Worm (Caenorhabditis elegans) whole organism, L4 larva: Measurements from ENCODE around the gene F59B2.14.

Experiments used
- F49E8.2 ChIP-seq: sonication (generic microtip); optimal IDR thresholded peaks from 2 replicates; lab custom pipeline; 2016; ENCODE audit warnings: missing compliant biosample characterization, mild to moderate bottlenecking, missing genetic modification characterization, borderline replicate concordance
- T20F7.1 ChIP-seq: fragments of 200-800 bp; sonication (Bioruptor generic); optimal IDR thresholded peaks from 2 replicates; lab custom pipeline; 2018; ENCODE audit warnings: mild to moderate bottlenecking, missing genetic modification characterization, missing compliant biosample characterization
- T26A8.4 ChIP-seq: fragments of 200-800 bp; sonication (Bioruptor generic); IDR thresholded peaks from 2 replicates; pipeline ENCODE4 v1.3.6; 2022; ENCODE audit warnings: missing genetic modification characterization, missing compliant biosample characterization
- Y48G9A.11 ChIP-seq: fragments of 200-800 bp; sonication (Bioruptor generic); IDR thresholded peaks from 2 replicates; pipeline ENCODE4 v1.3.6; 2022; ENCODE audit warnings: missing genetic modification reagents, missing genetic modification characterization, missing compliant biosample characterization
- ZK337.2 ChIP-seq: fragments of 200-800 bp; sonication (Bioruptor generic); IDR thresholded peaks from 2 replicates; pipeline ENCODE4 v1.3.6; 2022; ENCODE audit warnings: missing genetic modification reagents, missing genetic modification characterization, missing compliant biosample characterization
- aha-1 ChIP-seq: fragments of 150-350 bp; peaks from one replicate; lab custom pipeline; 2014; ENCODE audit warnings: missing biosample characterization, missing genetic modification characterization
- ama-1 ChIP-seq: fragments of 150-350 bp; optimal IDR thresholded peaks from 2 replicates; lab custom pipeline; 2014; ENCODE audit warnings: inconsistent platforms, mixed read lengths
- ceh-44 ChIP-seq: fragments of 200-800 bp; sonication (Bioruptor generic); IDR thresholded peaks from 2 replicates; pipeline ENCODE4 v1.3.6; 2022; ENCODE audit warnings: missing genetic modification reagents, missing genetic modification characterization, missing compliant biosample characterization
- ceh-62 ChIP-seq: sonication (generic microtip); optimal IDR thresholded peaks from 2 replicates; lab custom pipeline; 2017; ENCODE audit warnings: missing biosample characterization, missing genetic modification characterization
- dmd-6 ChIP-seq: fragments of 200-800 bp; sonication (Bioruptor generic); IDR thresholded peaks from 2 replicates; pipeline ENCODE4 v1.3.6; 2022; ENCODE audit warnings: missing genetic modification reagents, missing genetic modification characterization, missing compliant biosample characterization
- duxl-1 ChIP-seq: sonication (generic microtip); optimal IDR thresholded peaks from 2 replicates; lab custom pipeline; 2016; ENCODE audit warnings: mild to moderate bottlenecking, missing genetic modification characterization, moderate library complexity, missing compliant biosample characterization; ENCODE audit not compliant: poor library complexity
- dve-1 ChIP-seq: sonication (generic microtip); optimal IDR thresholded peaks from 2 replicates; lab custom pipeline; 2017; ENCODE audit warnings: antibody characterized with exemption, mild to moderate bottlenecking, missing genetic modification characterization, missing compliant biosample characterization; ENCODE audit not compliant: insufficient read depth
- egl-43 ChIP-seq: fragments of 200-800 bp; sonication (Bioruptor generic); IDR thresholded peaks from 2 replicates; pipeline ENCODE4 v1.3.6; 2022; ENCODE audit warnings: missing genetic modification reagents, missing genetic modification characterization, missing compliant biosample characterization
- fkh-10 ChIP-seq: fragments of 150-350 bp; optimal IDR thresholded peaks from 2 replicates; lab custom pipeline; 2014; ENCODE audit warnings: missing biosample characterization, missing genetic modification reagents, missing genetic modification characterization
- fos-1 ChIP-seq: fragments of 150-350 bp; optimal IDR thresholded peaks from 2 replicates; lab custom pipeline; 2014; ENCODE audit warnings: missing biosample characterization, missing genetic modification characterization
- hlh-11 ChIP-seq: fragments of 200-800 bp; sonication (Bioruptor generic); optimal IDR thresholded peaks from 2 replicates; lab custom pipeline; 2018; ENCODE audit warnings: mild to moderate bottlenecking, missing genetic modification characterization, missing compliant biosample characterization
- hmg-1.1 ChIP-seq: fragments of 200-800 bp; sonication (Bioruptor generic); IDR thresholded peaks from 2 replicates; pipeline ENCODE4 v1.3.6; 2022; ENCODE audit warnings: missing genetic modification reagents, missing genetic modification characterization, missing compliant biosample characterization
- lim-7 ChIP-seq: fragments of 200-800 bp; sonication (Bioruptor generic); IDR thresholded peaks from 2 replicates; pipeline ENCODE4 v1.3.6; 2022; ENCODE audit warnings: missing genetic modification characterization, missing compliant biosample characterization
- lin-1 ChIP-seq: fragments of 200-800 bp; sonication (Bioruptor generic); IDR thresholded peaks from 2 replicates; pipeline ENCODE4 v1.3.6; 2022; ENCODE audit warnings: missing genetic modification reagents, missing genetic modification characterization, missing compliant biosample characterization
- lin-15B ChIP-seq: fragments of 150-350 bp; sonication (generic microtip); optimal IDR thresholded peaks from 3 replicates; lab custom pipeline; 2014; ENCODE audit warnings: missing biosample characterization, missing genetic modification characterization
- lir-3 ChIP-seq: sonication (generic microtip); optimal IDR thresholded peaks from 2 replicates; lab custom pipeline; 2016; ENCODE audit warnings: mild to moderate bottlenecking, missing genetic modification characterization, missing compliant biosample characterization
- madf-5 ChIP-seq, 2 experiments: fragments of 200-800 bp; sonication (Bioruptor generic); IDR thresholded peaks; 2 replicates each; pipeline ENCODE4 v1.3.6; 2022; ENCODE audit warnings: missing compliant biosample characterization in 2 of 2, missing genetic modification characterization in 2 of 2
- mdt-29 ChIP-seq: fragments of 200-800 bp; sonication (Bioruptor generic); IDR thresholded peaks from 2 replicates; pipeline ENCODE4 v1.3.6; 2022; ENCODE audit warnings: missing genetic modification reagents, missing genetic modification characterization, missing compliant biosample characterization
- mes-2 ChIP-seq: sonication (generic microtip); optimal IDR thresholded peaks from 2 replicates; lab custom pipeline; 2016; ENCODE audit warnings: missing genotype, mild to moderate bottlenecking, missing genetic modification characterization, missing compliant biosample characterization; ENCODE audit not compliant: poor library complexity, severe bottlenecking
- mxl-3 ChIP-seq: fragments of 200-800 bp; sonication (Bioruptor generic); optimal IDR thresholded peaks from 2 replicates; lab custom pipeline; 2018; ENCODE audit warnings: mild to moderate bottlenecking, missing genetic modification characterization, missing compliant biosample characterization
- nhr-102 ChIP-seq: sonication (generic microtip); optimal IDR thresholded peaks from 2 replicates; lab custom pipeline; 2016; ENCODE audit warnings: mild to moderate bottlenecking, missing genetic modification characterization, moderate library complexity, missing compliant biosample characterization
- nhr-25 ChIP-seq: sonication (generic microtip); optimal IDR thresholded peaks from 2 replicates; lab custom pipeline; 2017; ENCODE audit warnings: missing genetic modification characterization, mild to moderate bottlenecking, missing compliant biosample characterization, antibody characterized with exemption, moderate library complexity, borderline replicate concordance; ENCODE audit not compliant: insufficient read depth
- nhr-28 ChIP-seq: fragments of 150-350 bp; optimal IDR thresholded peaks from 2 replicates; lab custom pipeline; 2014; ENCODE audit warnings: missing biosample characterization, missing genetic modification characterization
- nhr-41 ChIP-seq: fragments of 200-800 bp; sonication (Bioruptor generic); IDR thresholded peaks from 2 replicates; pipeline ENCODE4 v1.3.6; 2022; ENCODE audit warnings: missing genetic modification reagents, missing genetic modification characterization, missing compliant biosample characterization
- nhr-42 ChIP-seq: fragments of 200-800 bp; sonication (Bioruptor generic); IDR thresholded peaks from 2 replicates; pipeline ENCODE4 v1.3.6; 2022; ENCODE audit warnings: missing genetic modification characterization, missing compliant biosample characterization
- nhr-48 ChIP-seq: sonication (generic microtip); optimal IDR thresholded peaks from 2 replicates; lab custom pipeline; 2016; ENCODE audit warnings: mild to moderate bottlenecking, missing genetic modification characterization, missing compliant biosample characterization
- rbr-2 ChIP-seq: sonication (generic microtip); optimal IDR thresholded peaks from 2 replicates; lab custom pipeline; 2016; ENCODE audit warnings: missing genotype, missing genetic modification characterization, missing compliant biosample characterization
- saeg-2 ChIP-seq: fragments of 200-800 bp; sonication (Bioruptor generic); IDR thresholded peaks from 2 replicates; pipeline ENCODE4 v1.3.6; 2022; ENCODE audit warnings: missing genetic modification reagents, missing genetic modification characterization, missing compliant biosample characterization
- sdz-12 ChIP-seq: fragments of 200-800 bp; sonication (Bioruptor generic); optimal IDR thresholded peaks from 2 replicates; lab custom pipeline; 2018; ENCODE audit warnings: mild to moderate bottlenecking, missing genetic modification characterization, missing compliant biosample characterization
- spr-1 ChIP-seq: sonication (generic microtip); optimal IDR thresholded peaks from 2 replicates; lab custom pipeline; 2016; ENCODE audit warnings: mild to moderate bottlenecking, missing genetic modification characterization, missing compliant biosample characterization
- spr-3 ChIP-seq: fragments of 200-800 bp; sonication (Bioruptor generic); optimal IDR thresholded peaks from 2 replicates; lab custom pipeline; 2018; ENCODE audit warnings: mild to moderate bottlenecking, missing genetic modification characterization, missing compliant biosample characterization
- tag-97 ChIP-seq: fragments of 200-800 bp; sonication (Bioruptor generic); IDR thresholded peaks from 2 replicates; pipeline ENCODE4 v1.3.6; 2022; ENCODE audit warnings: missing genetic modification characterization, missing compliant biosample characterization
- unc-62 ChIP-seq, 3 experiments: fragments of 150-350 bp in 1 of 3; sonication (generic microtip); optimal IDR thresholded peaks in 2 of 3; peaks in 1 of 3; 1 replicate in 1 of 3; 2 replicates in 2 of 3; lab custom pipeline; 2014 to 2017; ENCODE audit warnings: missing biosample characterization in 3 of 3, missing genetic modification characterization in 3 of 3, missing genetic modification reagents in 3 of 3, missing genotype in 1 of 3
- zag-1 ChIP-seq: fragments of 150-350 bp; optimal IDR thresholded peaks from 2 replicates; lab custom pipeline; 2014; ENCODE audit warnings: missing biosample characterization, missing genetic modification characterization
- zfp-2 ChIP-seq: sonication (generic microtip); optimal IDR thresholded peaks from 2 replicates; lab custom pipeline; 2016; ENCODE audit warnings: mild to moderate bottlenecking, missing genetic modification characterization, missing compliant biosample characterization
- ztf-7 ChIP-seq: fragments of 150-350 bp; optimal IDR thresholded peaks from 2 replicates; lab custom pipeline; 2014; ENCODE audit warnings: missing biosample characterization, missing genetic modification characterization

Gene F59B2.14

ce11 chrIII:9023601-9024000 is 1.2 kb upstream of the F59B2.14 start:
- TF ChIP-seq zfp-2 (no peak), unc-62 (GFP tag; optimal IDR thresholded peaks at IDR 0.05 in 1 of 2; lab: Kevin White, UChicago) (peak in 1 of 2 experiments; percentile 92), unc-62 (tag; optimal IDR thresholded peaks at IDR 0.05; lab: Kevin White, UChicago) (no peak), dmd-6 (GFP tag; lab: Robert Waterston, UW) (no peak), lin-1 (GFP tag; lab: Robert Waterston, UW) (no peak), fkh-10 (GFP tag; lab: Kevin White, UChicago) (no peak), nhr-41 (GFP tag; lab: Robert Waterston, UW) (no peak), lim-7 (GFP tag; lab: Robert Waterston, UW) (no peak)

- no peak for TF ChIP-seq T20F7.1
- peak in 1 of 2 experiments; percentile 90 for TF ChIP-seq unc-62 (GFP tag; optimal IDR thresholded peaks at IDR 0.05 in 1 of 2; lab: Kevin White, UChicago)
- no peak for TF ChIP-seq unc-62 (tag; optimal IDR thresholded peaks at IDR 0.05; lab: Kevin White, UChicago)
Observed at ce11 chrIII:9017181-9017651, 5.2 kb downstream of the F59B2.14 start, which contains the start of gene F59B2.12. Gene F59B2.12 (plus strand): TSS chrIII:9017601.

- TF ChIP-seq nhr-48 (no peak), T26A8.4 (GFP tag; lab: Robert Waterston, UW) (no peak), dve-1 (tag; lab: Kevin White, UChicago) (no peak), nhr-42 (GFP tag; lab: Robert Waterston, UW) (no peak), fkh-10 (GFP tag; lab: Kevin White, UChicago) (no peak)
Observed at ce11 chrIII:9012309-9012708, 10.1 kb downstream of the F59B2.14 start, which contains the start of gene F59B2.9. Gene F59B2.9 (minus strand): TSS chrIII:9012409.

- TF ChIP-seq spr-1 (tag; lab: Kevin White, UChicago) (no peak), aha-1 (tag; lab: Kevin White, UChicago) (peak; percentile 6), mes-2 (tag; lab: Kevin White, UChicago) (peak; percentile 29)
Observed at ce11 chrIII:9010047-9010446, 12.4 kb downstream of the F59B2.14 start, which contains the start of gene F59B2.8. Gene F59B2.8 (minus strand): TSS chrIII:9010197.

ce11 chrIII:9007183-9007582 is 15.3 kb downstream of the F59B2.14 start:
- no peak for TF ChIP-seq ceh-62 (tag; lab: Kevin White, UChicago)
- no peak for TF ChIP-seq zag-1 (tag; lab: Kevin White, UChicago)
- TF ChIP-seq zfp-2 = no peak
- TF ChIP-seq ztf-7 (tag; lab: Kevin White, UChicago) = no peak
- no peak for TF ChIP-seq ceh-44 (GFP tag; lab: Robert Waterston, UW)
- no peak for TF ChIP-seq fos-1 (tag; lab: Kevin White, UChicago)
- no peak for TF ChIP-seq fkh-10 (GFP tag; lab: Kevin White, UChicago)
- TF ChIP-seq lir-3 (tag; lab: Kevin White, UChicago) = no peak
- TF ChIP-seq egl-43 = no peak
- TF ChIP-seq tag-97 (GFP tag; lab: Robert Waterston, UW) = no peak
- no peak for TF ChIP-seq lin-15B (tag; lab: Kevin White, UChicago)
- peak; percentile 4 for TF ChIP-seq rbr-2 (tag; lab: Kevin White, UChicago)
- peak; percentile 27 for TF ChIP-seq mxl-3 (GFP tag; lab: Kevin White, UChicago)
- no peak for TF ChIP-seq hmg-1.1
- TF ChIP-seq madf-5 (GFP tag; IDR thresholded peaks at IDR 0.05; lab: Robert Waterston, UW) = no peak
- TF ChIP-seq duxl-1 (tag; lab: Kevin White, UChicago) = no peak
- TF ChIP-seq sdz-12 = no peak
- no peak for TF ChIP-seq spr-1 (tag; lab: Kevin White, UChicago)
- TF ChIP-seq saeg-2 = no peak
- no peak for TF ChIP-seq lin-1 (GFP tag; lab: Robert Waterston, UW)
- TF ChIP-seq Y48G9A.11 (GFP tag; lab: Robert Waterston, UW) = no peak
- no peak for TF ChIP-seq nhr-48
- TF ChIP-seq spr-3 (GFP tag; lab: Kevin White, UChicago) = no peak
- TF ChIP-seq F49E8.2 = no peak
- TF ChIP-seq hlh-11 (tag; lab: Kevin White, UChicago) = peak; percentile 83
- TF ChIP-seq nhr-28 (tag; lab: Kevin White, UChicago) = peak; percentile 60
- TF ChIP-seq nhr-25 (tag; lab: Kevin White, UChicago) = no peak
- TF ChIP-seq ZK337.2 (GFP tag; lab: Robert Waterston, UW) = no peak
- no peak for TF ChIP-seq mdt-29 (GFP tag; lab: Robert Waterston, UW)
- no peak for TF ChIP-seq ama-1 (lab: Kevin White, UChicago)
- TF ChIP-seq nhr-102 (tag; lab: Kevin White, UChicago) = no peak
